Worm (Caenorhabditis elegans) whole organism, midembryonic: ENCODE data around the gene C04F6.9.

Experiments
- T22C8.4 ChIP-seq: fragments of 200-800 bp; sonication (Bioruptor generic); IDR thresholded peaks from 2 replicates; pipeline ENCODE4 v1.3.6; 2022; ENCODE audit warnings: missing genetic modification characterization, missing compliant biosample characterization
- cog-1 ChIP-seq: sonication (generic microtip); optimal IDR thresholded peaks from 2 replicates; lab custom pipeline; 2016; ENCODE audit warnings: missing genetic modification characterization, missing compliant biosample characterization
- flt-1 ChIP-seq: fragments of 200-800 bp; sonication (Bioruptor generic); IDR thresholded peaks from 2 replicates; pipeline ENCODE4 v1.3.6; 2022; ENCODE audit warnings: missing genetic modification characterization, missing compliant biosample characterization
- klf-2 ChIP-seq: fragments of 200-800 bp; sonication (Bioruptor generic); conservative IDR thresholded peaks from 2 replicates; pipeline ENCODE4 v1.3.6; 2022; ENCODE audit warnings: missing genetic modification reagents, missing genetic modification characterization, missing compliant biosample characterization
- med-1 ChIP-seq: sonication (generic microtip); optimal IDR thresholded peaks from 2 replicates; lab custom pipeline; 2017; ENCODE audit warnings: missing genetic modification characterization, mild to moderate bottlenecking, missing compliant biosample characterization, antibody characterized with exemption, missing genetic modification reagents; ENCODE audit not compliant: insufficient read depth
- ref-1 ChIP-seq: fragments of 200-800 bp; sonication (Bioruptor generic); conservative IDR thresholded peaks from 2 replicates; pipeline ENCODE4 v1.3.6; 2022; ENCODE audit warnings: missing genetic modification reagents, missing genetic modification characterization, missing compliant biosample characterization
- tab-1 ChIP-seq: fragments of 200-800 bp; sonication (Bioruptor generic); IDR thresholded peaks from 2 replicates; pipeline ENCODE4 v1.3.6; 2022; ENCODE audit warnings: missing genetic modification characterization, missing compliant biosample characterization
- ztf-23 ChIP-seq: fragments of 200-800 bp; sonication (Bioruptor generic); IDR thresholded peaks from 2 replicates; pipeline ENCODE4 v1.3.6; 2022; ENCODE audit warnings: missing genetic modification reagents, missing genetic modification characterization, missing compliant biosample characterization
- ztf-29 ChIP-seq: fragments of 200-800 bp; sonication (Bioruptor generic); IDR thresholded peaks from 2 replicates; pipeline ENCODE4 v1.3.6; 2022; ENCODE audit warnings: missing genetic modification reagents, missing genetic modification characterization, missing compliant biosample characterization

Gene C04F6.9

ce11 chrX:3385362-3385761, 16.4 kb upstream of the C04F6.9 start, which contains the start of gene acp-1:
acp-1 (minus strand) TSS chrX:3385462.
- TF ChIP-seq klf-2: no peak
- no peak for TF ChIP-seq ref-1 (GFP tag; lab: Robert Waterston, UW)
- TF ChIP-seq ztf-29: no peak
- no peak for TF ChIP-seq cog-1
- no peak for TF ChIP-seq tab-1 (GFP tag; lab: Robert Waterston, UW)
- TF ChIP-seq T22C8.4 (GFP tag; lab: Robert Waterston, UW): no peak
- TF ChIP-seq ztf-23 (GFP tag; lab: Robert Waterston, UW): no peak
- TF ChIP-seq med-1 (GFP tag; lab: Kevin White, UChicago): no peak
- TF ChIP-seq flt-1 (GFP tag; lab: Robert Waterston, UW): no peak

ce11 chrX:3393562-3393961, 8.2 kb upstream of the C04F6.9 start, which contains the start of gene slcf-2:
slcf-2 (plus strand) TSS chrX:3393862.
- TF ChIP-seq T22C8.4 (GFP tag; lab: Robert Waterston, UW): no peak
- TF ChIP-seq cog-1: no peak
- TF ChIP-seq klf-2: no peak
- TF ChIP-seq ref-1 (GFP tag; lab: Robert Waterston, UW): no peak
- TF ChIP-seq med-1 (GFP tag; lab: Kevin White, UChicago): no peak
- no peak for TF ChIP-seq ztf-23 (GFP tag; lab: Robert Waterston, UW)
- TF ChIP-seq ztf-29: no peak

- TF ChIP-seq ztf-29 (no peak), T22C8.4 (GFP tag; lab: Robert Waterston, UW) (no peak), klf-2 (no peak), flt-1 (GFP tag; lab: Robert Waterston, UW) (no peak), ztf-23 (GFP tag; lab: Robert Waterston, UW) (no peak), ref-1 (GFP tag; lab: Robert Waterston, UW) (no peak), tab-1 (GFP tag; lab: Robert Waterston, UW) (no peak), med-1 (GFP tag; lab: Kevin White, UChicago) (no peak), cog-1 (no peak)
These were observed 5.1 kb upstream of the C04F6.9 start for ce11 chrX:3396735-3397134.

ce11 chrX:3399917-3400316, 1.9 kb upstream of the C04F6.9 start, which contains the start of gene cht-1:
cht-1 (minus strand) TSS chrX:3400017.
- TF ChIP-seq klf-2 (no peak), T22C8.4 (GFP tag; lab: Robert Waterston, UW) (no peak), ztf-23 (GFP tag; lab: Robert Waterston, UW) (no peak), ztf-29 (no peak), cog-1 (no peak), flt-1 (GFP tag; lab: Robert Waterston, UW) (no peak), tab-1 (GFP tag; lab: Robert Waterston, UW) (no peak), ref-1 (GFP tag; lab: Robert Waterston, UW) (no peak), med-1 (GFP tag; lab: Kevin White, UChicago) (no peak)

ce11 chrX:3400387-3400786, 1.4 kb upstream of the C04F6.9 start:
- TF ChIP-seq ztf-23 (GFP tag; lab: Robert Waterston, UW) (no peak), klf-2 (no peak)

- TF ChIP-seq ztf-23 (GFP tag; lab: Robert Waterston, UW) (no peak), tab-1 (GFP tag; lab: Robert Waterston, UW) (no peak), klf-2 (no peak), flt-1 (GFP tag; lab: Robert Waterston, UW) (no peak), T22C8.4 (GFP tag; lab: Robert Waterston, UW) (no peak), ref-1 (GFP tag; lab: Robert Waterston, UW) (no peak), cog-1 (no peak), ztf-29 (no peak)
These were observed 1.4 kb downstream of the C04F6.9 start, which contains the start of gene vit-5 for ce11 chrX:3403195-3403594. vit-5 (plus strand) TSS chrX:3403471.

- TF ChIP-seq cog-1 (no peak), ztf-23 (GFP tag; lab: Robert Waterston, UW) (no peak), flt-1 (GFP tag; lab: Robert Waterston, UW) (no peak), ztf-29 (no peak), T22C8.4 (GFP tag; lab: Robert Waterston, UW) (no peak), tab-1 (GFP tag; lab: Robert Waterston, UW) (no peak), ref-1 (GFP tag; lab: Robert Waterston, UW) (no peak), klf-2 (no peak), med-1 (GFP tag; lab: Kevin White, UChicago) (no peak)
These were observed 7.0 kb downstream of the C04F6.9 start for ce11 chrX:3408717-3409303.

ce11 chrX:3411565-3412022, 9.8 kb downstream of the C04F6.9 start, which contains the start of gene unc-78:
unc-78 (minus strand) TSS chrX:3411615.
- TF ChIP-seq ztf-23 (GFP tag; lab: Robert Waterston, UW): no peak
- TF ChIP-seq med-1 (GFP tag; lab: Kevin White, UChicago): no peak
- TF ChIP-seq cog-1: no peak
- TF ChIP-seq klf-2: no peak
- no peak for TF ChIP-seq T22C8.4 (GFP tag; lab: Robert Waterston, UW)
- no peak for TF ChIP-seq ref-1 (GFP tag; lab: Robert Waterston, UW)
- no peak for TF ChIP-seq tab-1 (GFP tag; lab: Robert Waterston, UW)
- TF ChIP-seq ztf-29: no peak
- no peak for TF ChIP-seq flt-1 (GFP tag; lab: Robert Waterston, UW)

- no peak for TF ChIP-seq ztf-29
- no peak for TF ChIP-seq tab-1 (GFP tag; lab: Robert Waterston, UW)
- no peak for TF ChIP-seq flt-1 (GFP tag; lab: Robert Waterston, UW)
- TF ChIP-seq ztf-23 (GFP tag; lab: Robert Waterston, UW): no peak
- no peak for TF ChIP-seq T22C8.4 (GFP tag; lab: Robert Waterston, UW)
- TF ChIP-seq med-1 (GFP tag; lab: Kevin White, UChicago): no peak
- no peak for TF ChIP-seq cog-1
- no peak for TF ChIP-seq ref-1 (GFP tag; lab: Robert Waterston, UW)
- TF ChIP-seq klf-2: no peak
These were observed 12.9 kb downstream of the C04F6.9 start, which contains the start of gene dhs-27 for ce11 chrX:3414660-3415144. dhs-27 (minus strand) TSS chrX:3414710.
